Fruit fly (Drosophila melanogaster) whole organism, embryonic: ENCODE data around the gene Ctr1A.

Experiments used
- CG1024 ChIP-seq: fragments of 200-800 bp; sonication (Bioruptor generic); IDR thresholded peaks from 2 replicates; pipeline ENCODE4 v1.3.6; 2022; ENCODE audit warnings: missing biosample characterization, missing genetic modification characterization
- CG10565 ChIP-seq: fragments of 200-800 bp; sonication (Bioruptor generic); optimal IDR thresholded peaks from 3 replicates; lab custom pipeline; 2016; ENCODE audit warnings: missing biosample characterization, mild to moderate bottlenecking, missing genetic modification characterization
- CG12219 ChIP-seq: fragments of 200-800 bp; sonication (Bioruptor generic); optimal IDR thresholded peaks from 3 replicates; lab custom pipeline; 2018; ENCODE audit warnings: missing biosample characterization, mild to moderate bottlenecking, missing genetic modification characterization
- CG12769 ChIP-seq: fragments of 200-800 bp; sonication (Bioruptor generic); optimal IDR thresholded peaks from 2 replicates; lab custom pipeline; 2019; ENCODE audit warnings: missing biosample characterization, mild to moderate bottlenecking, missing genetic modification characterization, moderate library complexity
- CG1603 ChIP-seq: fragments of 200-800 bp; sonication (Bioruptor generic); optimal IDR thresholded peaks from 2 replicates; lab custom pipeline; 2019; ENCODE audit warnings: missing biosample characterization, mild to moderate bottlenecking, missing genetic modification characterization, moderate library complexity
- CG17829 ChIP-seq: fragments of 200-800 bp; optimal IDR thresholded peaks from 2 replicates; lab custom pipeline; 2019; ENCODE audit warnings: missing biosample characterization, mild to moderate bottlenecking, missing genetic modification characterization, moderate library complexity
- CG2116 ChIP-seq: fragments of 200-800 bp; sonication (Bioruptor generic); optimal IDR thresholded peaks from 3 replicates; lab custom pipeline; 2018; ENCODE audit warnings: missing biosample characterization, mild to moderate bottlenecking, missing genetic modification characterization
- CG2129 ChIP-seq: fragments of 200-800 bp; sonication (Bioruptor generic); IDR thresholded peaks from 2 replicates; pipeline ENCODE4 v1.3.6; 2022; ENCODE audit warnings: missing biosample characterization, missing genetic modification characterization; ENCODE audit not compliant: partially characterized antibody
- CG2678 ChIP-seq: fragments of 200-800 bp; sonication (Bioruptor generic); optimal IDR thresholded peaks from 3 replicates; lab custom pipeline; 2019; ENCODE audit warnings: missing biosample characterization, mild to moderate bottlenecking, missing genetic modification characterization, moderate library complexity
- CG30020 ChIP-seq: fragments of 200-800 bp; optimal IDR thresholded peaks from 2 replicates; lab custom pipeline; 2019; ENCODE audit warnings: missing biosample characterization, mild to moderate bottlenecking, missing genetic modification characterization, moderate library complexity
- CG31441 ChIP-seq: fragments of 200-800 bp; sonication (Bioruptor generic); IDR thresholded peaks from 2 replicates; pipeline ENCODE4 v1.3.6; 2022; ENCODE audit warnings: missing biosample characterization, missing genetic modification characterization
- CG34224 ChIP-seq: fragments of 200-800 bp; sonication (Bioruptor generic); IDR thresholded peaks from 3 replicates; pipeline ENCODE4 v1.3.6; 2022; ENCODE audit warnings: missing biosample characterization, missing genetic modification characterization; ENCODE audit not compliant: partially characterized antibody
- CG3726 ChIP-seq: fragments of 200-800 bp; sonication (Bioruptor generic); IDR thresholded peaks from 3 replicates; pipeline ENCODE4, ENCODE4 v1.3.6; 2022; ENCODE audit warnings: missing biosample characterization, missing genetic modification characterization
- CG3995 ChIP-seq: fragments of 200-800 bp; sonication (Bioruptor generic); optimal IDR thresholded peaks from 3 replicates; lab custom pipeline; 2016; ENCODE audit warnings: missing biosample characterization, missing genetic modification characterization
- CG4404 ChIP-seq: fragments of 200-800 bp; sonication (Bioruptor generic); IDR thresholded peaks from 2 replicates; pipeline ENCODE4 v1.3.6; 2022; ENCODE audit warnings: missing biosample characterization, missing genetic modification characterization
- CG4707 ChIP-seq: fragments of 200-800 bp; sonication (Bioruptor generic); optimal IDR thresholded peaks from 2 replicates; lab custom pipeline; 2018; ENCODE audit warnings: missing biosample characterization, mild to moderate bottlenecking, missing genetic modification characterization, moderate library complexity
- CG6765 ChIP-seq: fragments of 200-800 bp; sonication (Bioruptor generic); optimal IDR thresholded peaks from 3 replicates; lab custom pipeline; 2017; ENCODE audit warnings: missing biosample characterization, mild to moderate bottlenecking, missing genetic modification characterization
- CG7357 ChIP-seq: fragments of 200-800 bp; sonication (Bioruptor generic); IDR thresholded peaks from 3 replicates; pipeline ENCODE4 v1.3.6; 2022; ENCODE audit warnings: missing biosample characterization, missing genetic modification characterization
- CG7556 ChIP-seq: fragments of 200-800 bp; sonication (Bioruptor generic); optimal IDR thresholded peaks from 2 replicates; lab custom pipeline; 2017; ENCODE audit warnings: missing biosample characterization, mild to moderate bottlenecking, missing genetic modification characterization
- CG8089 ChIP-seq: fragments of 200-800 bp; sonication (Bioruptor generic); optimal IDR thresholded peaks from 3 replicates; lab custom pipeline; 2016; ENCODE audit warnings: missing biosample characterization, missing genetic modification characterization
- CG8765 ChIP-seq: fragments of 200-800 bp; sonication (Bioruptor generic); IDR thresholded peaks from 2 replicates; pipeline ENCODE4 v1.3.6; 2022; ENCODE audit warnings: missing biosample characterization, missing genetic modification characterization
- CG9876 ChIP-seq: fragments of 200-800 bp; sonication (Bioruptor generic); optimal IDR thresholded peaks from 2 replicates; lab custom pipeline; 2016; ENCODE audit warnings: missing biosample characterization, missing genetic modification characterization
- CoRest ChIP-seq: fragments of 200-800 bp; sonication (Bioruptor generic); optimal IDR thresholded peaks from 3 replicates; lab custom pipeline; 2018; ENCODE audit warnings: missing biosample characterization, mild to moderate bottlenecking, missing genetic modification characterization, moderate library complexity
- Dip2 ChIP-seq: fragments of 200-800 bp; sonication (Bioruptor generic); IDR thresholded peaks from 2 replicates; pipeline ENCODE4 v1.3.6; 2022; ENCODE audit warnings: missing biosample characterization, missing genetic modification characterization
- Ets97D ChIP-seq: fragments of 200-800 bp; sonication (Bioruptor generic); optimal IDR thresholded peaks from 3 replicates; lab custom pipeline; 2016; ENCODE audit warnings: missing biosample characterization, missing genetic modification characterization
- GATAe ChIP-seq: fragments of 200-800 bp; sonication (Bioruptor generic); conservative IDR thresholded peaks from 2 replicates; pipeline ENCODE4 v1.3.6; 2022; ENCODE audit warnings: missing biosample characterization, missing genetic modification characterization
- Hmr ChIP-seq: fragments of 200-800 bp; sonication (Bioruptor generic); optimal IDR thresholded peaks from 3 replicates; lab custom pipeline; 2017; ENCODE audit warnings: mild to moderate bottlenecking, missing biosample characterization, missing genetic modification reagents, missing genetic modification characterization
- Hr3 ChIP-seq: fragments of 200-800 bp; sonication (Bioruptor generic); optimal IDR thresholded peaks from 3 replicates; lab custom pipeline; 2016; ENCODE audit warnings: missing biosample characterization, missing genetic modification characterization
- NC2β ChIP-seq: fragments of 200-800 bp; sonication (Bioruptor generic); optimal IDR thresholded peaks from 2 replicates; lab custom pipeline; 2016; ENCODE audit warnings: missing biosample characterization, missing genetic modification characterization
- Optix ChIP-seq: fragments of 200-800 bp; sonication (Bioruptor generic); IDR thresholded peaks from 3 replicates; pipeline ENCODE4 v1.3.6; 2022; ENCODE audit warnings: missing biosample characterization, missing genetic modification characterization
- Rx ChIP-seq: fragments of 200-800 bp; sonication (Bioruptor generic); IDR thresholded peaks from 2 replicates; pipeline ENCODE4 v1.3.6; 2022; ENCODE audit warnings: missing biosample characterization, missing genetic modification characterization
- Sox100B ChIP-seq: fragments of 200-800 bp; sonication (Bioruptor generic); optimal IDR thresholded peaks from 3 replicates; lab custom pipeline; 2018; ENCODE audit warnings: missing biosample characterization, mild to moderate bottlenecking, missing genetic modification characterization
- Stat92E ChIP-seq, 3 experiments: fragments of >200 bp in 2 of 3; fragments of 200-800 bp in 1 of 3; sonication (Bioruptor generic) in 1 of 3; optimal IDR thresholded peaks; 2 replicates each; lab custom pipeline; 2017 to 2019; ENCODE audit warnings: missing biosample characterization in 3 of 3, missing genetic modification characterization in 3 of 3, mild to moderate bottlenecking in 1 of 3, moderate library complexity in 1 of 3
- Taf1 ChIP-seq: fragments of 200-800 bp; sonication (Bioruptor generic); IDR thresholded peaks from 2 replicates; pipeline ENCODE4 v1.3.6; 2022; ENCODE audit warnings: missing biosample characterization, missing genetic modification characterization
- bab2 ChIP-seq: fragments of 200-800 bp; sonication (Bioruptor generic); optimal IDR thresholded peaks from 2 replicates; lab custom pipeline; 2016; ENCODE audit warnings: missing biosample characterization, missing genetic modification characterization
- bbx ChIP-seq: fragments of 200-800 bp; sonication (Bioruptor generic); IDR thresholded peaks from 2 replicates; pipeline ENCODE4 v1.3.6; 2022; ENCODE audit warnings: missing biosample characterization, missing genetic modification characterization; ENCODE audit not compliant: partially characterized antibody
- br ChIP-seq: fragments of >200 bp; optimal IDR thresholded peaks from 2 replicates; lab custom pipeline; 2017
- cas ChIP-seq: fragments of 200-800 bp; sonication (Bioruptor generic); IDR thresholded peaks from 2 replicates; pipeline ENCODE4 v1.3.6; 2022; ENCODE audit warnings: missing biosample characterization, missing genetic modification characterization
- caup ChIP-seq: fragments of 200-800 bp; sonication (Bioruptor generic); optimal IDR thresholded peaks from 3 replicates; lab custom pipeline; 2017; ENCODE audit warnings: missing biosample characterization, mild to moderate bottlenecking, missing genetic modification characterization, moderate library complexity; ENCODE audit not compliant: severe bottlenecking
- chinmo ChIP-seq: fragments of 200-800 bp; sonication (Bioruptor generic); IDR thresholded peaks from 4 replicates; pipeline ENCODE4 v1.3.6; 2022; ENCODE audit warnings: missing biosample characterization, missing genetic modification characterization; ENCODE audit not compliant: partially characterized antibody
- croc ChIP-seq: fragments of 200-800 bp; sonication (Bioruptor generic); conservative IDR thresholded peaks from 3 replicates; pipeline ENCODE4 v1.3.6; 2022; ENCODE audit warnings: missing biosample characterization, missing genetic modification characterization
- disco-r ChIP-seq: fragments of 200-800 bp; sonication (Bioruptor generic); optimal IDR thresholded peaks from 2 replicates; lab custom pipeline; 2016; ENCODE audit warnings: missing biosample characterization, missing genetic modification characterization
- en ChIP-seq: fragments of 200-800 bp; sonication (Bioruptor generic); optimal IDR thresholded peaks from 2 replicates; lab custom pipeline; 2016; ENCODE audit warnings: missing biosample characterization, missing genetic modification characterization
- gce ChIP-seq: fragments of 200-800 bp; sonication (Bioruptor generic); IDR thresholded peaks from 3 replicates; pipeline ENCODE4 v1.3.6; 2022; ENCODE audit warnings: missing biosample characterization, missing genetic modification characterization
- jing ChIP-seq: fragments of 200-800 bp; sonication (Bioruptor generic); optimal IDR thresholded peaks from 2 replicates; lab custom pipeline; 2018; ENCODE audit warnings: missing biosample characterization, mild to moderate bottlenecking, missing genetic modification characterization
- luna ChIP-seq: fragments of 200-800 bp; sonication (Bioruptor generic); optimal IDR thresholded peaks from 2 replicates; lab custom pipeline; 2016; ENCODE audit warnings: missing biosample characterization, missing genetic modification characterization
- org-1 ChIP-seq: fragments of 200-800 bp; sonication (Bioruptor generic); optimal IDR thresholded peaks from 2 replicates; lab custom pipeline; 2017; ENCODE audit warnings: missing biosample characterization, missing genetic modification characterization
- phol ChIP-seq: fragments of 200-800 bp; sonication (Bioruptor generic); optimal IDR thresholded peaks from 3 replicates; lab custom pipeline; 2018; ENCODE audit warnings: missing biosample characterization, mild to moderate bottlenecking, missing genetic modification characterization, moderate library complexity
- seq ChIP-seq: fragments of 200-800 bp; sonication (Bioruptor generic); IDR thresholded peaks from 2 replicates; pipeline ENCODE4 v1.3.6; 2022; ENCODE audit warnings: missing biosample characterization, missing genetic modification characterization
- toy ChIP-seq: fragments of 200-800 bp; sonication (Bioruptor generic); IDR thresholded peaks from 2 replicates; pipeline ENCODE4 v1.3.6; 2022; ENCODE audit warnings: missing biosample characterization, missing genetic modification characterization
- zfh1 ChIP-seq: fragments of 200-800 bp; sonication (Bioruptor generic); IDR thresholded peaks from 3 replicates; pipeline ENCODE4 v1.3.6; 2022; ENCODE audit warnings: missing biosample characterization, missing genetic modification characterization

Ctr1A gene

DNA sequence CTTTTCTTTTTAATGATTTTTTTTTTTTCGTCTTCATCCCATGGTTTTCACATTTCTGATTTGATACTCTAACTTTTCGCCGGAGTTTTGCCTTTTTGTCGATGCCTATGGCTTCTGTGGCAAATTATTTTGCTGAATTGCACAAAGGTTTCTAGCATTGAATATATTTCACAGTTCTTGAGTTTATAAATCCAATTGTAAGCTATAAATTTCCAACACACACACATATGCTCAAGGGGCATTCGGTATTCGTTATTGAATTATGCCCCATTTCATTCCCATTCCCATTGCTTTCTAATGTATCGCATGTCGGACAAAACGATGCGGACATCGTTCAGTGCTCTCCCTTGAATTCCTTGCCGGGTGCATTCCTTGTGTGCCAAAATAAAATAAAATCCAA is 46.0 kb upstream of the Ctr1A start (continued):
- peak; percentile 47; the same call in 1 of the 2 replicates for TF ChIP-seq Rx (GFP tag; lab: Robert Waterston, UW)
- TF ChIP-seq CG1603 (tag; lab: Kevin White, UChicago): peak; percentile 58
- TF ChIP-seq CoRest (tag; lab: Kevin White, UChicago): peak; percentile 61
- TF ChIP-seq zfh1 (GFP tag; lab: Robert Waterston, UW): peak; percentile 79
- no peak for TF ChIP-seq Stat92E (GFP tag; optimal IDR thresholded peaks at IDR 0.05; lab: Kevin White, UChicago)
- TF ChIP-seq jing (GFP tag; lab: Kevin White, UChicago): no peak
- peak; percentile 41 for TF ChIP-seq Hr3
- no peak for TF ChIP-seq gce (GFP tag; lab: Robert Waterston, UW)
- peak; percentile 38 for TF ChIP-seq CG4707 (GFP tag; lab: Kevin White, UChicago)
- peak; percentile 7 for TF ChIP-seq bab2 (GFP tag; lab: Kevin White, UChicago)
- no peak for TF ChIP-seq disco-r (GFP tag; lab: Kevin White, UChicago)
- TF ChIP-seq cas (GFP tag; lab: Robert Waterston, UW): no peak
- TF ChIP-seq CG2129 (GFP tag; lab: Robert Waterston, UW): no peak
- peak; percentile 43; the same call in 1 of the 2 replicates for TF ChIP-seq CG1024
- no peak for TF ChIP-seq seq (GFP tag; lab: Robert Waterston, UW)
- TF ChIP-seq CG6765 (GFP tag; lab: Kevin White, UChicago): no peak
- no peak for TF ChIP-seq CG10565 (GFP tag; lab: Kevin White, UChicago)
- TF ChIP-seq GATAe: no peak
- peak; percentile 18 for TF ChIP-seq Sox100B (GFP tag; lab: Kevin White, UChicago)
- TF ChIP-seq CG7357 (GFP tag; lab: Robert Waterston, UW): peak; percentile 65; the same call in 1 of the 3 replicates
- TF ChIP-seq CG12769 (tag; lab: Kevin White, UChicago): peak; percentile 24
- peak; percentile 36 for TF ChIP-seq en (GFP tag; lab: Kevin White, UChicago)
- TF ChIP-seq NC2β (GFP tag; lab: Kevin White, UChicago): no peak
- TF ChIP-seq phol (tag; lab: Kevin White, UChicago): peak; percentile 60
- TF ChIP-seq CG34224 (GFP tag; lab: Robert Waterston, UW): no peak
- no peak for TF ChIP-seq CG30020 (tag; lab: Kevin White, UChicago)
- no peak for TF ChIP-seq org-1
- no peak for TF ChIP-seq Dip2
- TF ChIP-seq Ets97D (GFP tag; lab: Kevin White, UChicago): no peak
- TF ChIP-seq CG3726: no peak
- no peak for TF ChIP-seq Taf1 (GFP tag; lab: Robert Waterston, UW)
- TF ChIP-seq CG17829 (tag; lab: Kevin White, UChicago): peak; percentile 66
- peak; percentile 59; the same call in 2 of the 3 replicates for TF ChIP-seq Optix
- peak; percentile 10 for TF ChIP-seq CG12219 (GFP tag; lab: Kevin White, UChicago)
- no peak for TF ChIP-seq CG2116 (GFP tag; lab: Kevin White, UChicago)
- peak; percentile 67; the same call in 2 of the 3 replicates for TF ChIP-seq croc (GFP tag; lab: Robert Waterston, UW)
- no peak for TF ChIP-seq CG8765
- TF ChIP-seq chinmo (GFP tag; lab: Robert Waterston, UW): no peak
- no peak for TF ChIP-seq br (lab: Kevin White, UChicago)
- TF ChIP-seq CG8089 (GFP tag; lab: Kevin White, UChicago): no peak
- no peak for TF ChIP-seq Hmr (GFP tag; lab: Kevin White, UChicago)
- TF ChIP-seq CG3995 (GFP tag; lab: Kevin White, UChicago): no peak
- no peak for TF ChIP-seq caup
- TF ChIP-seq CG7556: no peak
- TF ChIP-seq bbx (GFP tag; lab: Robert Waterston, UW): no peak
- TF ChIP-seq luna: no peak
- peak; percentile 46; the same call in 1 of the 2 replicates for TF ChIP-seq CG31441 (GFP tag; lab: Robert Waterston, UW)
- TF ChIP-seq toy: no peak
- TF ChIP-seq CG9876: no peak
- TF ChIP-seq CG2678 (tag; lab: Kevin White, UChicago): peak; percentile 68
- TF ChIP-seq CG4404 (GFP tag; lab: Robert Waterston, UW): peak; percentile 60
